Worm (Caenorhabditis elegans): ENCODE results near the gene str-111.

The str-111 gene

DNA sequence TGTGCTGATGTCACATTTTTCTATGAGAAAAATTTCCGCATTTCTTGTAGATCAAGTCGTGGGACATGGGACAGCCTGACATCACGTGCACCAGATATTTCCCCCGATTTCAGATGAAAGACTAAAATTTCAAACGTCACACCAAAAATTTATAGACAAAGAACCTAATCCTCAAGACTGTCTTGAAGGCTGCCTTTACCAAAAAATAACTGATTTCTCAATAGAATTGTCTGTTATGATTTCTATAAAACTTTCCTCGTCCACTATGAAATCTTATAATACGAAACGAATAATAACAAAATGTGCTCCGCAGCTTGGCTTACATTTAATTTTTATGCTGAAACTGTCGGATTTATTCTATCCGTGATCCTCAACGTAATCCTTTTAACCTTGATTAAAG lies 11.4 kb upstream of the str-111 start, which contains the start of gene str-106:
TSS of gene str-106 (plus strand) at position 301 of the 400 bp plus-strand sequence.
- TF ChIP-seq ham-2 (GFP tag; optimal IDR thresholded peaks at IDR 0.05) (no peak), M03D4.4 (tag; optimal IDR thresholded peaks at IDR 0.05) (no peak), nhr-237 (tag; optimal IDR thresholded peaks at IDR 0.05) (no peak), elt-1 (tag; optimal IDR thresholded peaks at IDR 0.05; ENCODE audit: borderline replicate concordance, insufficient read depth) (no peak), sem-2 (GFP tag; optimal IDR thresholded peaks at IDR 0.05) (no peak), ceh-43 (GFP tag; optimal IDR thresholded peaks at IDR 0.05) (no peak), nhr-2 (tag; optimal IDR thresholded peaks at IDR 0.05) (no peak)

DNA sequence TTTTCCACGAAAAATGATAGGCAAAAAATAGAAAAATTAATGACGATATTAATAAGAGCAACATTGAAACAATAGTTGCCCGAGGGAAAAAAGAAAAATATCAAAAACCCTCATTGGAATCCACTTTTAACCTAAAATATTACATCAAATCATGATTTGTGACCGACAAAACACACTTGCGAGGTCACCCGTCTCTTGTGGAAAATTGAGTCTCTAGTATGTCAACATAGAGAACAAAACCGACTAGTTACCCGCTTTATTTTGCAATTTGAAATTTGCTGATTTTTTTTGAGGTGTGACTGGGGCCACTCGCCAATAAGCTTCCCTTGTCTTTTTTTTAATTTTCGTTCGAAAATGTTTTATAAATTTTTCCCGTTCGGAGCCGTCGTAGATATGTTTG lies 6.8 kb upstream of the str-111 start, which contains the start of gene cyp-33D1:
TSS of gene cyp-33D1 (minus strand) at position 101 of the 400 bp plus-strand sequence.
- TF ChIP-seq mab-5 (tag; optimal IDR thresholded peaks at IDR 0.05) (no peak), unc-62 (GFP tag; optimal IDR thresholded peaks at IDR 0.05) (no peak), bed-3 (GFP tag; optimal IDR thresholded peaks at IDR 0.05) (no peak), cnd-1 (tag; optimal IDR thresholded peaks at IDR 0.05) (no peak), ztf-11 (tag; optimal IDR thresholded peaks at IDR 0.05) (no peak), zip-8 (tag; optimal IDR thresholded peaks at IDR 0.05) (no peak), nhr-28 (tag; optimal IDR thresholded peaks at IDR 0.05) (no peak), elt-3 (tag; optimal IDR thresholded peaks at IDR 0.05) (no peak), sem-2 (GFP tag; optimal IDR thresholded peaks at IDR 0.05) (no peak)

- no peak for TF ChIP-seq elt-1 (tag; optimal IDR thresholded peaks at IDR 0.05; ENCODE audit: borderline replicate concordance, insufficient read depth)
- TF ChIP-seq mls-2 (tag; optimal IDR thresholded peaks at IDR 0.05) = no peak
- no peak for TF ChIP-seq cnd-1 (tag; optimal IDR thresholded peaks at IDR 0.05)
- no peak for TF ChIP-seq ztf-11 (tag; optimal IDR thresholded peaks at IDR 0.05)
- no peak for TF ChIP-seq sptf-1 (tag; optimal IDR thresholded peaks at IDR 0.05)
Observed at ce11 chrV:16175227-16175626, 6.3 kb upstream of the str-111 start.

DNA sequence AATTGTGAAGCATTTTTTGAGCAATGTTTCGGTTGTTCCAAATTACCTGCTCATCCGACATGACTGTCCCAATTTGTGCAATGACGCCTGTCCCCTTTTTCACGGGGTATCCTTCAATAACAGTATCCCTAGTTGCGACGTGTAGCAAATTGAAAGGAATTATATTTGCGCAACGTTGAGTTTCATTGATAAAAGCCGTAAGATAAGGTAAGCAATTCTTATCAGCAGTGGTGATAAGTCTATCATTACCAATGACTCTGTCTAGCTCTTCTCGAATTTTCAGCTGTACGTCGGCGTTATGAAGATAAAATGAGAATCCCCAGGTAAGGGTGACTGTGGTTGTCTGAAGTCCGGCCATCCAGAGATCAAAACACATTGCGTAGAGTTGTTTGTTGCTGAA lies 5.2 kb upstream of the str-111 start:
- TF ChIP-seq ceh-83 (GFP tag; optimal IDR thresholded peaks at IDR 0.05) = no peak
- TF ChIP-seq ztf-11 (tag; optimal IDR thresholded peaks at IDR 0.05) = no peak
- TF ChIP-seq hlh-1 (tag; optimal IDR thresholded peaks at IDR 0.05) = no peak
- TF ChIP-seq tbx-8 (GFP tag; optimal IDR thresholded peaks at IDR 0.05) = no peak
- TF ChIP-seq sem-2 (GFP tag; optimal IDR thresholded peaks at IDR 0.05) = no peak
- TF ChIP-seq snpc-4 (tag; optimal IDR thresholded peaks at IDR 0.05) = no peak
- TF ChIP-seq ces-1 (GFP tag; optimal IDR thresholded peaks at IDR 0.05) = no peak
- no peak for TF ChIP-seq nhr-76 (tag; optimal IDR thresholded peaks at IDR 0.05)
- TF ChIP-seq nhr-2 (tag; optimal IDR thresholded peaks at IDR 0.05) = no peak

DNA sequence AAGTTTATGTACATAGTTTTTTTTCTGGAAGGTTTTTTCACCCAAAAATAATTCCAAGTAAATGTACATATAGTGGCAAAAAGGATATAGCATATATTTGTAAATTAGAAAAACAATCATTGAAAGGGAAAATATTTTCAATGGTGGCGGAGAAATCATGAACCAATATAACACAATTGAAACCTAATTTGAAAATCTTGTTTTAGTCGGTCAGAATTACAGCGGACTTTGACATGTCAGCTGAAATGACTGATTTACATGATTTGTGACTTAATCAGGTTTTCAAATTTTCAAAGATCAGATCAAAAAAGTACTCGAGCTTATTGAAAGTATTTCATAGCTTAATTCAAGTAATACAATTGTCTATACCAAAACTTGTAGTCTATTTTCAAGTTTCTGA lies 2.8 kb upstream of the str-111 start, which contains the start of gene K05D4.9:
TSS of gene K05D4.9 (minus strand) at position 101 of the 400 bp plus-strand sequence.
- TF ChIP-seq nhr-28 (tag; optimal IDR thresholded peaks at IDR 0.05) = no peak
- TF ChIP-seq flh-1 (GFP tag; optimal IDR thresholded peaks at IDR 0.05) = no peak
- no peak for TF ChIP-seq drap-1 (GFP tag; optimal IDR thresholded peaks at IDR 0.05)
- TF ChIP-seq lin-32 (GFP tag; optimal IDR thresholded peaks at IDR 0.05) = no peak
- TF ChIP-seq mab-5 (tag; optimal IDR thresholded peaks at IDR 0.05) = no peak
- no peak for TF ChIP-seq nhr-76 (tag; optimal IDR thresholded peaks at IDR 0.05)
- no peak for TF ChIP-seq bed-3 (GFP tag; optimal IDR thresholded peaks at IDR 0.05)
- no peak for TF ChIP-seq tbx-8 (GFP tag; optimal IDR thresholded peaks at IDR 0.05)
- TF ChIP-seq hlh-1 (tag; optimal IDR thresholded peaks at IDR 0.05) = no peak
- TF ChIP-seq cnd-1 (tag; optimal IDR thresholded peaks at IDR 0.05) = no peak
- no peak for TF ChIP-seq mls-2 (tag; optimal IDR thresholded peaks at IDR 0.05)
- TF ChIP-seq blmp-1 (tag; optimal IDR thresholded peaks at IDR 0.05) = no peak
- TF ChIP-seq sptf-1 (tag; optimal IDR thresholded peaks at IDR 0.05) = no peak

DNA sequence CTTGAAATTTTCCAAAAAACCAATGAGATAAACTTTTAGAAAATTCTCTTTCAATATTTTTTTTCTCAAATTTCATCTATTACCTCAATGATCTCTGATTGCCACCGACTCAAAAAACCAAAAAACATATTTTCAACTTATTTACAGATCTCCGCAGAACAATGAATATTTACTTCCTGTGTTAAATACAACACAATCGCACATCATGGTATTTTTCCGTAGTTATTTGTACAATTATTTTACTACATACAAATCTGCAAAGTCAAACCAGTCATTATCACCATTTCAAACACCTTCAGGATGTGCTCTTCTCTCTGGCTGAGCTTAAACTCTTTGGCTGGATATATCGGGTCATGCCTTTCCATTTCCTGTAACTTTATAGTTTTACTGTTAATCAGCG lies 3.0 kb downstream of the str-111 start, which contains the start of gene str-108:
TSS of gene str-108 (plus strand) at position 301 of the 400 bp plus-strand sequence.
- TF ChIP-seq unc-120 (tag; optimal IDR thresholded peaks at IDR 0.05; ENCODE audit: poor library complexity, severe bottlenecking) (no peak), hlh-1 (tag; optimal IDR thresholded peaks at IDR 0.05) (no peak), mls-2 (tag; optimal IDR thresholded peaks at IDR 0.05) (no peak), elt-3 (tag; optimal IDR thresholded peaks at IDR 0.05) (no peak), lin-32 (GFP tag; optimal IDR thresholded peaks at IDR 0.05) (no peak), nhr-2 (tag; optimal IDR thresholded peaks at IDR 0.05) (no peak), unc-39 (tag; optimal IDR thresholded peaks at IDR 0.05) (no peak), nhr-28 (tag; optimal IDR thresholded peaks at IDR 0.05) (no peak), ces-1 (GFP tag; optimal IDR thresholded peaks at IDR 0.05) (no peak), sem-2 (GFP tag; optimal IDR thresholded peaks at IDR 0.05) (no peak), drap-1 (GFP tag; optimal IDR thresholded peaks at IDR 0.05) (no peak), zip-8 (tag; optimal IDR thresholded peaks at IDR 0.05) (no peak)

All from whole organism, mixed stage, embryonic.